Fruit fly (Drosophila melanogaster) whole organism: ENCODE data around the gene RhoGEF4.
A peak's percentile ranks its signal among the peaks of the same experiment; 100 is the strongest.

Experiments
- CG8478 ChIP-seq: fragments of >200 bp; optimal IDR thresholded peaks from 2 replicates; lab custom pipeline; 2018; ENCODE audit warnings: inconsistent platforms
- Dll ChIP-seq: fragments of >200 bp; optimal IDR thresholded peaks from 2 replicates; lab custom pipeline; 2017
- EcR ChIP-seq, 2 experiments: fragments of >200 bp; optimal IDR thresholded peaks; 2 replicates each; lab custom pipeline; 2017; ENCODE audit warnings: missing biosample characterization in 2 of 2, missing genetic modification characterization in 2 of 2, missing genetic modification reagents in 2 of 2
- pan ChIP-seq: fragments of >200 bp; optimal IDR thresholded peaks from 2 replicates; lab custom pipeline; 2017
- psq ChIP-seq: fragments of >200 bp; optimal IDR thresholded peaks from 2 replicates; lab custom pipeline; 2017
- usp ChIP-seq: fragments of >200 bp; optimal IDR thresholded peaks from 2 replicates; lab custom pipeline; 2017; ENCODE audit warnings: missing biosample characterization, missing genetic modification characterization, mixed read lengths

The RhoGEF4 gene

dm6 chr3L:7323348-7323747 is at the start of gene RhoGEF4, which contains the start of gene Rint1:
Gene RhoGEF4 (minus strand): TSS chr3L:7323411.
Gene Rint1 (plus strand): TSS chr3L:7323619.
- TF ChIP-seq Dll (lab: Kevin White, UChicago) (no peak), CG8478 (lab: Kevin White, UChicago) (no peak), EcR (GFP tag; optimal IDR thresholded peaks at IDR 0.05; lab: Kevin White, UChicago) (no peak), usp (GFP tag; lab: Kevin White, UChicago) (no peak), psq (lab: Kevin White, UChicago) (no peak), pan (lab: Kevin White, UChicago) (no peak)

- no peak for TF ChIP-seq Dll (lab: Kevin White, UChicago)
- TF ChIP-seq pan (lab: Kevin White, UChicago), result no peak
- no peak for TF ChIP-seq EcR (GFP tag; optimal IDR thresholded peaks at IDR 0.05; lab: Kevin White, UChicago)
- TF ChIP-seq CG8478 (lab: Kevin White, UChicago), result no peak
- TF ChIP-seq usp (GFP tag; lab: Kevin White, UChicago), result no peak
- no peak for TF ChIP-seq psq (lab: Kevin White, UChicago)
These were observed 48.1 kb upstream of the RhoGEF4 start for dm6 chr3L:7371290-7371689.

- TF ChIP-seq CG8478 (lab: Kevin White, UChicago) (peak; percentile 79), pan (lab: Kevin White, UChicago) (no peak)
These were observed 47.1 kb upstream of the RhoGEF4 start for dm6 chr3L:7370231-7370882.

dm6 chr3L:7369543-7369942 is 46.3 kb upstream of the RhoGEF4 start, which contains the start of gene akirin:
Gene akirin (plus strand): TSS chr3L:7369843.
- TF ChIP-seq Dll (lab: Kevin White, UChicago) (no peak), CG8478 (lab: Kevin White, UChicago) (no peak), pan (lab: Kevin White, UChicago) (no peak), psq (lab: Kevin White, UChicago) (no peak), EcR (GFP tag; optimal IDR thresholded peaks at IDR 0.05; lab: Kevin White, UChicago) (no peak), usp (GFP tag; lab: Kevin White, UChicago) (no peak)

- TF ChIP-seq psq (lab: Kevin White, UChicago) (no peak), usp (GFP tag; lab: Kevin White, UChicago) (no peak), CG8478 (lab: Kevin White, UChicago) (no peak), pan (lab: Kevin White, UChicago) (no peak), Dll (lab: Kevin White, UChicago) (no peak), EcR (GFP tag; optimal IDR thresholded peaks at IDR 0.05; lab: Kevin White, UChicago) (no peak)
These were observed 45.7 kb upstream of the RhoGEF4 start, which contains the start of gene Sh3beta for dm6 chr3L:7368934-7369333. Gene Sh3beta (minus strand): TSS chr3L:7369260.

- TF ChIP-seq pan (lab: Kevin White, UChicago), result no peak
- TF ChIP-seq CG8478 (lab: Kevin White, UChicago), result no peak
- no peak for TF ChIP-seq psq (lab: Kevin White, UChicago)
- no peak for TF ChIP-seq Dll (lab: Kevin White, UChicago)
- no peak for TF ChIP-seq EcR (GFP tag; optimal IDR thresholded peaks at IDR 0.05; lab: Kevin White, UChicago)
- TF ChIP-seq usp (GFP tag; lab: Kevin White, UChicago), result no peak
These were observed 44.8 kb upstream of the RhoGEF4 start for dm6 chr3L:7367798-7368678.

dm6 chr3L:7364717-7365278 is 41.6 kb upstream of the RhoGEF4 start:
- TF ChIP-seq Dll (lab: Kevin White, UChicago) (no peak), CG8478 (lab: Kevin White, UChicago) (no peak), pan (lab: Kevin White, UChicago) (no peak), EcR (GFP tag; optimal IDR thresholded peaks at IDR 0.05; lab: Kevin White, UChicago) (no peak), usp (GFP tag; lab: Kevin White, UChicago) (no peak), psq (lab: Kevin White, UChicago) (no peak)

dm6 chr3L:7361095-7361522 is 37.9 kb upstream of the RhoGEF4 start:
- no peak for TF ChIP-seq psq (lab: Kevin White, UChicago)
- no peak for TF ChIP-seq usp (GFP tag; lab: Kevin White, UChicago)
- TF ChIP-seq Dll (lab: Kevin White, UChicago), result no peak
- TF ChIP-seq CG8478 (lab: Kevin White, UChicago), result no peak
- TF ChIP-seq pan (lab: Kevin White, UChicago), result no peak
- TF ChIP-seq EcR (GFP tag; optimal IDR thresholded peaks at IDR 0.05; lab: Kevin White, UChicago), result no peak

dm6 chr3L:7360324-7360852 is 37.2 kb upstream of the RhoGEF4 start, which contains the start of gene Sec63:
Gene Sec63 (plus strand): TSS chr3L:7360561.
- TF ChIP-seq Dll (lab: Kevin White, UChicago), result no peak
- no peak for TF ChIP-seq psq (lab: Kevin White, UChicago)
- TF ChIP-seq EcR (GFP tag; optimal IDR thresholded peaks at IDR 0.05; lab: Kevin White, UChicago), result no peak
- no peak for TF ChIP-seq usp (GFP tag; lab: Kevin White, UChicago)

dm6 chr3L:7359827-7360323 is 36.7 kb upstream of the RhoGEF4 start, which contains the start of gene pst:
Gene pst (minus strand): TSS chr3L:7360263.
- TF ChIP-seq pan (lab: Kevin White, UChicago) (no peak), EcR (GFP tag; optimal IDR thresholded peaks at IDR 0.05; lab: Kevin White, UChicago) (no peak), psq (lab: Kevin White, UChicago) (no peak), Dll (lab: Kevin White, UChicago) (no peak), usp (GFP tag; lab: Kevin White, UChicago) (no peak), CG8478 (lab: Kevin White, UChicago) (no peak)
